Worm (Caenorhabditis elegans) whole organism, L2 larva: Measurements from ENCODE around the gene clec-142.

ENCODE experiments used
- C34F6.9 ChIP-seq: fragments of 150-350 bp; optimal IDR thresholded peaks from 2 replicates; lab custom pipeline; 2014; ENCODE audit warnings: missing biosample characterization, missing genetic modification characterization
- F13H6.1 ChIP-seq: sonication (generic microtip); optimal IDR thresholded peaks from 2 replicates; lab custom pipeline; 2016; ENCODE audit warnings: missing genetic modification characterization, missing compliant biosample characterization
- R02D3.7 ChIP-seq: fragments of 150-350 bp; optimal IDR thresholded peaks from 2 replicates; lab custom pipeline; 2014; ENCODE audit warnings: missing biosample characterization, missing genetic modification characterization
- alr-1 ChIP-seq: fragments of 150-350 bp; optimal IDR thresholded peaks from 2 replicates; lab custom pipeline; 2014; ENCODE audit warnings: missing biosample characterization, missing genetic modification characterization
- aly-2 ChIP-seq: fragments of 150-350 bp; optimal IDR thresholded peaks from 2 replicates; lab custom pipeline; 2014; ENCODE audit warnings: missing biosample characterization, missing genetic modification characterization
- crh-2 ChIP-seq: sonication (generic microtip); optimal IDR thresholded peaks from 2 replicates; lab custom pipeline; 2017; ENCODE audit warnings: missing biosample characterization, missing genetic modification characterization
- dmd-4 ChIP-seq: sonication (generic microtip); optimal IDR thresholded peaks from 2 replicates; lab custom pipeline; 2017; ENCODE audit warnings: missing biosample characterization, missing genetic modification characterization
- egl-27 ChIP-seq: sonication (generic microtip); optimal IDR thresholded peaks from 3 replicates; lab custom pipeline; 2017; ENCODE audit warnings: missing biosample characterization, missing genetic modification reagents, missing genetic modification characterization
- elt-3 ChIP-seq: sonication (generic microtip); optimal IDR thresholded peaks from 2 replicates; lab custom pipeline; 2017; ENCODE audit warnings: missing biosample characterization, missing genetic modification characterization
- fos-1 ChIP-seq: fragments of 150-350 bp; optimal IDR thresholded peaks from 2 replicates; lab custom pipeline; 2014; ENCODE audit warnings: missing biosample characterization, missing genetic modification characterization
- gmeb-1 ChIP-seq: fragments of 150-350 bp; optimal IDR thresholded peaks from 2 replicates; lab custom pipeline; 2014; ENCODE audit warnings: missing biosample characterization, missing genetic modification characterization
- lin-11 ChIP-seq: fragments of 150-350 bp; sonication (generic microtip); optimal IDR thresholded peaks from 2 replicates; lab custom pipeline; 2014; ENCODE audit warnings: missing biosample characterization, missing genetic modification characterization, inconsistent platforms, mixed read lengths
- lin-13 ChIP-seq: fragments of 150-350 bp; optimal IDR thresholded peaks from 2 replicates; lab custom pipeline; 2014; ENCODE audit warnings: missing biosample characterization, missing genetic modification reagents, missing genetic modification characterization
- lin-39 ChIP-seq: fragments of 150-350 bp; optimal IDR thresholded peaks from 2 replicates; lab custom pipeline; 2014; ENCODE audit warnings: missing biosample characterization, missing genetic modification reagents, missing genetic modification characterization
- lsy-2 ChIP-seq, 2 experiments: fragments of 150-350 bp in 1 of 2; sonication (generic microtip) in 1 of 2; optimal IDR thresholded peaks; 2 replicates each; lab custom pipeline; 2014 to 2017; ENCODE audit warnings: missing biosample characterization in 2 of 2, missing genetic modification characterization in 2 of 2
- mab-5 ChIP-seq: fragments of 150-350 bp; optimal IDR thresholded peaks from 2 replicates; lab custom pipeline; 2014; ENCODE audit warnings: missing biosample characterization, missing genetic modification characterization
- mdl-1 ChIP-seq, 2 experiments: fragments of 150-350 bp in 1 of 2; sonication (generic microtip) in 1 of 2; optimal IDR thresholded peaks; 2 replicates each; lab custom pipeline; 2017; ENCODE audit warnings: missing biosample characterization in 2 of 2, missing genetic modification characterization in 2 of 2
- nhr-10 ChIP-seq: sonication (generic microtip); optimal IDR thresholded peaks from 2 replicates; lab custom pipeline; 2017; ENCODE audit warnings: missing biosample characterization, missing genetic modification characterization
- nhr-11 ChIP-seq: fragments of 150-350 bp; optimal IDR thresholded peaks from 2 replicates; lab custom pipeline; 2014; ENCODE audit warnings: missing biosample characterization, missing genetic modification characterization
- nhr-12 ChIP-seq: fragments of 150-350 bp; optimal IDR thresholded peaks from 2 replicates; lab custom pipeline; 2014; ENCODE audit warnings: missing biosample characterization, missing genetic modification characterization
- nhr-129 ChIP-seq: fragments of 150-350 bp; optimal IDR thresholded peaks from 2 replicates; lab custom pipeline; 2014; ENCODE audit warnings: missing biosample characterization, missing genetic modification characterization
- nhr-21 ChIP-seq: fragments of 150-350 bp; optimal IDR thresholded peaks from 2 replicates; lab custom pipeline; 2014; ENCODE audit warnings: missing biosample characterization, missing genetic modification characterization
- nhr-237 ChIP-seq: fragments of 150-350 bp; optimal IDR thresholded peaks from 2 replicates; lab custom pipeline; 2014; ENCODE audit warnings: missing biosample characterization, missing genetic modification characterization
- nhr-25 ChIP-seq: fragments of 150-350 bp; sonication (generic microtip); optimal IDR thresholded peaks from 3 replicates; lab custom pipeline; 2014; ENCODE audit warnings: missing biosample characterization, missing genetic modification characterization
- nhr-6 ChIP-seq: fragments of 150-350 bp; optimal IDR thresholded peaks from 2 replicates; lab custom pipeline; 2014; ENCODE audit warnings: missing biosample characterization, missing genetic modification characterization
- nhr-77 ChIP-seq: fragments of 150-350 bp; optimal IDR thresholded peaks from 2 replicates; lab custom pipeline; 2014; ENCODE audit warnings: missing biosample characterization, missing genetic modification characterization
- peb-1 ChIP-seq: fragments of 150-350 bp; optimal IDR thresholded peaks from 2 replicates; lab custom pipeline; 2014; ENCODE audit warnings: missing biosample characterization, missing genetic modification characterization
- sem-4 ChIP-seq: fragments of 150-350 bp; optimal IDR thresholded peaks from 2 replicates; lab custom pipeline; 2014; ENCODE audit warnings: missing biosample characterization, missing genetic modification reagents, missing genetic modification characterization
- skn-1 ChIP-seq: sonication (generic microtip); optimal IDR thresholded peaks from 2 replicates; lab custom pipeline; 2017; ENCODE audit warnings: missing biosample characterization, missing genetic modification characterization
- sma-3 ChIP-seq: sonication (generic microtip); optimal IDR thresholded peaks from 2 replicates; lab custom pipeline; 2016; ENCODE audit warnings: missing genetic modification reagents, missing genetic modification characterization, missing compliant biosample characterization
- sma-9 ChIP-seq, 2 experiments: fragments of 150-350 bp in 1 of 2; sonication (generic microtip) in 1 of 2; optimal IDR thresholded peaks; 2 replicates each; lab custom pipeline; 2014 to 2016; ENCODE audit warnings: missing genetic modification characterization in 2 of 2, mild to moderate bottlenecking in 1 of 2, missing biosample characterization in 1 of 2, missing compliant biosample characterization in 1 of 2, missing genetic modification reagents in 1 of 2, moderate library complexity in 1 of 2
- unc-39 ChIP-seq: fragments of 150-350 bp; optimal IDR thresholded peaks from 2 replicates; lab custom pipeline; 2014; ENCODE audit warnings: missing biosample characterization, missing genetic modification characterization
- unc-55 ChIP-seq: fragments of 150-350 bp; sonication (generic microtip); optimal IDR thresholded peaks from 3 replicates; lab custom pipeline; 2014; ENCODE audit warnings: missing biosample characterization, missing genetic modification reagents, missing genetic modification characterization
- zag-1 ChIP-seq: fragments of 150-350 bp; optimal IDR thresholded peaks from 2 replicates; lab custom pipeline; 2014; ENCODE audit warnings: missing biosample characterization, missing genetic modification characterization
- ztf-1 ChIP-seq: fragments of 200-800 bp; sonication (Bioruptor generic); conservative IDR thresholded peaks from 2 replicates; pipeline ENCODE4 v1.3.6; 2022; ENCODE audit warnings: missing genetic modification characterization, missing compliant biosample characterization
- ztf-4 ChIP-seq: fragments of 150-350 bp; optimal IDR thresholded peaks from 2 replicates; lab custom pipeline; 2014; ENCODE audit warnings: missing biosample characterization, missing genetic modification characterization

The clec-142 gene

DNA sequence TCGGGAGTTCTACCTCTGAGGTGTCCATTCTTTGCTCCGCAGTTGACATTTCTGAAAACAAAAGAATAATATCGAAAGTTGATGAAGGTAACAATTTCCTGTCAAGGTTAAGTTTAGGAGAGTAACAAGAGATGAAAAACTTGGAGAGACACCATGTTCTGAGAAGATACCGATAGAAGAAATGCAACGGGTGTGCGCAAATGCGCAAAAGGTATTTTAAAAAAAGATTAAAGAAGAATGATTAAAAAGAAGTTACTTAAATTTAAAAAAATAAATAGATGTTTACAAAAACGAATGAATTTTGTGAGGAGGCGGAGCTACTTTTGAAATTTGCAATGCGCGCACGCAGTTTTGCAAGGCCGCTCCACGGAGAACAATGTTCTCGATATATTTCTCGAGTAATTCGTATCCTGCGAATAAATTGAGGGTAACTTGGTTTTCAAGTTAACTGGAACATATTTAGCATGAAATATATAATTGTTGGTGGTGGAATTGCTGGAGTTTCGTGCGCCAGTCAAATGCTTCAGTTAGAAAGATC lies 46.6 kb downstream of the clec-142 start, which contains the start of the genes ran-3 and C26D10.3:
TSS of gene ran-3 (minus strand) at position 51 of the 538 bp plus-strand sequence.
TSS of gene C26D10.3 (plus strand) at position 385 of the 538 bp plus-strand sequence.
- TF ChIP-seq lin-13 (peak; percentile 17), sma-3 (GFP tag; lab: Kevin White, UChicago) (peak; percentile 47), egl-27 (no peak), peb-1 (tag; lab: Kevin White, UChicago) (no peak), lsy-2 (tag; optimal IDR thresholded peaks at IDR 0.05; lab: Kevin White, UChicago) (peak in 1 of 2 experiments; percentile 70), C34F6.9 (tag; lab: Kevin White, UChicago) (peak; percentile 43), lin-11 (peak; percentile 54), F13H6.1 (tag; lab: Kevin White, UChicago) (peak; percentile 8), R02D3.7 (tag; lab: Kevin White, UChicago) (no peak), lin-39 (tag; lab: Kevin White, UChicago) (no peak), nhr-21 (peak; percentile 18), nhr-6 (no peak), alr-1 (tag; lab: Kevin White, UChicago) (no peak), skn-1 (tag; lab: Kevin White, UChicago) (peak; percentile 42), mab-5 (tag; lab: Kevin White, UChicago) (no peak), gmeb-1 (peak; percentile 55), crh-2 (tag; lab: Kevin White, UChicago) (peak; percentile 13), unc-55 (GFP tag; lab: Kevin White, UChicago) (peak; percentile 69), nhr-129 (tag; lab: Kevin White, UChicago) (peak; percentile 66)

DNA sequence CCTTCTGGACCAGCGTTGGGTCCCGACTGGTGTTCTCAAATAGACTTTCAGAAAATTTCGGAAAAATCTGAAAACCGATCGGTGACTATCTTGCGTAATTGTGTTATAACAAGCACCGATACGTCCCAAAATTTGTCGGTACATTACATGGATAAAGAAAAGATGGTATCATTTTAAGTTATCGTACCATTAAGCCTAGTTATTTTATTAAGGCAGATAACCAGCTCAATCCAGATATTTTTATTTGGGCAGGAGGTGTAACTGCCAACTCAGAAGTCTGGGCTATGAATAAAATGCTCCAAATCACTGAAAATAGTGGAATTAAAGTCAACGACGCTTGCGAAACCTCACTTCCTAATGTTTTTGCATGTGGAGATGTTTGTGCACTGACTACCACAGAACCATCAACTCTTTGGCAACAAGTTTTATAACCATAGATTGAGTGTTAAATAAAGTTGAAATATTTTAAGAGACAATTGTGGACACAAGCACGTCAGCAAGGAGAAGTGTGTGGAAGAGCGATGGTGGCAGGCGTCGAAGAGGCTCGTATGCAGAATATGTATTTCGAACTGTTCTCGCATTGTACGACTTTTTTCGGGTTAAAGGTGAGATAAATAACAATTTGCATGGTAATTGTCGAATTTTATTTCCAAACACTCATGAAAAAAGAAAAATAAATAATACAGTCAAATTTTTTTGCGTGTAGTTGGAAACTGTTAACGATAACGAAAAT lies 47.9 kb downstream of the clec-142 start:
- TF ChIP-seq nhr-77 (no peak), alr-1 (tag; lab: Kevin White, UChicago) (no peak), nhr-11 (tag; lab: Kevin White, UChicago) (no peak), F13H6.1 (tag; lab: Kevin White, UChicago) (no peak), nhr-6 (no peak), dmd-4 (tag; lab: Kevin White, UChicago) (no peak), mab-5 (tag; lab: Kevin White, UChicago) (no peak), unc-39 (tag; lab: Kevin White, UChicago) (no peak), nhr-237 (no peak), R02D3.7 (tag; lab: Kevin White, UChicago) (no peak), elt-3 (tag; lab: Kevin White, UChicago) (no peak), sma-3 (GFP tag; lab: Kevin White, UChicago) (no peak), nhr-25 (tag; lab: Kevin White, UChicago) (no peak), sma-9 (GFP tag; optimal IDR thresholded peaks at IDR 0.05; lab: Kevin White, UChicago) (no peak), sma-9 (tag; optimal IDR thresholded peaks at IDR 0.05; lab: Kevin White, UChicago) (no peak), ztf-1 (no peak), nhr-10 (tag; lab: Kevin White, UChicago) (no peak), skn-1 (tag; lab: Kevin White, UChicago) (no peak), mdl-1 (tag; optimal IDR thresholded peaks at IDR 0.05; lab: Kevin White, UChicago) (no peak)

DNA sequence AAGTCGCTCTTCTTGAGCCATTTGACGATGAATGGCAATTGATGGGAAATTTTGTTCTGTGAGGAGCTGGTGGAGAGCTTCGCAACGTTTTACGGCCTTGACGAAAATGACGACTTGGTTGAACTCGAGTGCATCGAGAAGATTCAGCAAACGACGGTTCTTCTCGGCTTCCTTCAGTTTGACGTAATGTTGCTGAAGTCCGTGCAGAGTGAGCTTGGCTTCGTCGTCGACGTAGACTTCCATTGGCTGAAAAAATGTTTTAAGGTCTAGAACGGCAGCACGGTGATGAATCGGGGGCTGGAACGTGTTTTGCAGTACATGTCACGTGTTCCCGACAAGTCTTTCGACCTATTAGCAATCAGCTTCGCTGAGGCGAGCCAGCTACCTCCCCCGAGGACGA lies 49.0 kb downstream of the clec-142 start:
- TF ChIP-seq mdl-1 (tag; optimal IDR thresholded peaks at IDR 0.05; lab: Kevin White, UChicago) (no peak), lsy-2 (tag; optimal IDR thresholded peaks at IDR 0.05; lab: Kevin White, UChicago) (no peak), zag-1 (tag; lab: Kevin White, UChicago) (no peak), ztf-4 (tag; lab: Kevin White, UChicago) (no peak), sem-4 (tag; lab: Kevin White, UChicago) (no peak), nhr-12 (no peak), aly-2 (tag; lab: Kevin White, UChicago) (no peak), nhr-25 (tag; lab: Kevin White, UChicago) (no peak), nhr-10 (tag; lab: Kevin White, UChicago) (no peak), C34F6.9 (tag; lab: Kevin White, UChicago) (no peak), fos-1 (tag; lab: Kevin White, UChicago) (no peak)
